Fruit fly (Drosophila melanogaster) whole organism, adult: Measurements from ENCODE around the gene CG43448.

Experiments
- CG11617 ChIP-seq: fragments of 200-800 bp; sonication (Bioruptor generic); optimal IDR thresholded peaks from 2 replicates; lab custom pipeline; 2017; ENCODE audit warnings: mild to moderate bottlenecking, missing biosample characterization, missing genetic modification reagents, missing genetic modification characterization
- CG12768 ChIP-seq: fragments of 200-800 bp; sonication (Bioruptor generic); optimal IDR thresholded peaks from 2 replicates; lab custom pipeline; 2017; ENCODE audit warnings: missing biosample characterization, missing genetic modification characterization, mild to moderate bottlenecking, moderate library complexity, missing genetic modification reagents
- CG14711 ChIP-seq: fragments of 200-800 bp; sonication (Bioruptor generic); optimal IDR thresholded peaks from 2 replicates; lab custom pipeline; 2018; ENCODE audit warnings: missing biosample characterization, mild to moderate bottlenecking, missing genetic modification characterization, moderate library complexity
- CG1620 ChIP-seq: fragments of 200-800 bp; sonication (Bioruptor generic); optimal IDR thresholded peaks from 2 replicates; lab custom pipeline; 2016; ENCODE audit warnings: missing biosample characterization, missing genetic modification characterization
- CG33017 ChIP-seq: fragments of 200-800 bp; sonication (Bioruptor generic); optimal IDR thresholded peaks from 2 replicates; lab custom pipeline; 2018; ENCODE audit warnings: missing biosample characterization, mild to moderate bottlenecking, missing genetic modification characterization, moderate library complexity
- CG5204 ChIP-seq: fragments of 200-800 bp; sonication (Bioruptor generic); optimal IDR thresholded peaks from 2 replicates; lab custom pipeline; 2016; ENCODE audit warnings: missing biosample characterization, missing genetic modification characterization
- CG7045 ChIP-seq: fragments of 200-800 bp; sonication (Bioruptor generic); optimal IDR thresholded peaks from 2 replicates; lab custom pipeline; 2017; ENCODE audit warnings: missing biosample characterization, mild to moderate bottlenecking, missing genetic modification characterization
- CG7101 ChIP-seq: fragments of 200-800 bp; sonication (Bioruptor generic); optimal IDR thresholded peaks from 2 replicates; lab custom pipeline; 2018; ENCODE audit warnings: missing biosample characterization, mild to moderate bottlenecking, missing genetic modification characterization, moderate library complexity
- Clk ChIP-seq: fragments of 200-800 bp; sonication (Bioruptor generic); optimal IDR thresholded peaks from 2 replicates; lab custom pipeline; 2017; ENCODE audit warnings: missing biosample characterization, missing genetic modification characterization
- Crg-1 ChIP-seq: fragments of 200-800 bp; sonication (Bioruptor generic); optimal IDR thresholded peaks from 2 replicates; lab custom pipeline; 2016; ENCODE audit warnings: missing biosample characterization, missing genetic modification characterization
- Hr96 ChIP-seq: fragments of 200-800 bp; sonication (Bioruptor generic); optimal IDR thresholded peaks from 2 replicates; lab custom pipeline; 2016; ENCODE audit warnings: missing biosample characterization, missing genetic modification characterization
- Mnt ChIP-seq: fragments of 200-800 bp; sonication (Bioruptor generic); optimal IDR thresholded peaks from 2 replicates; lab custom pipeline; 2016; ENCODE audit warnings: missing biosample characterization, mild to moderate bottlenecking, missing genetic modification characterization
- bab1 ChIP-seq: fragments of 200-800 bp; sonication (Bioruptor generic); optimal IDR thresholded peaks from 3 replicates; lab custom pipeline; 2019; ENCODE audit warnings: missing biosample characterization, mild to moderate bottlenecking, missing genetic modification characterization, moderate library complexity
- cic ChIP-seq: fragments of 200-800 bp; sonication (Bioruptor generic); optimal IDR thresholded peaks from 2 replicates; lab custom pipeline; 2017; ENCODE audit warnings: missing biosample characterization, mild to moderate bottlenecking, missing genetic modification characterization, moderate library complexity
- cnc ChIP-seq, 2 experiments: fragments of >200 bp; optimal IDR thresholded peaks; 2 replicates each; lab custom pipeline; 2017
- kay ChIP-seq: fragments of 200-800 bp; sonication (Bioruptor generic); peaks from one replicate; lab custom pipeline; 2016; ENCODE audit warnings: missing biosample characterization, missing genetic modification characterization, borderline replicate concordance
- ovo ChIP-seq: fragments of 200-800 bp; sonication (Bioruptor generic); optimal IDR thresholded peaks from 2 replicates; lab custom pipeline; 2016; ENCODE audit warnings: missing biosample characterization, missing genetic modification characterization
- pad ChIP-seq: fragments of 200-800 bp; sonication (Bioruptor generic); optimal IDR thresholded peaks from 3 replicates; lab custom pipeline; 2017; ENCODE audit warnings: missing biosample characterization, missing genetic modification characterization, mild to moderate bottlenecking, moderate library complexity, missing genetic modification reagents
- tj ChIP-seq: fragments of 200-800 bp; sonication (Bioruptor generic); optimal IDR thresholded peaks from 3 replicates; lab custom pipeline; 2017; ENCODE audit warnings: missing biosample characterization, mild to moderate bottlenecking, missing genetic modification characterization, moderate library complexity
- toe ChIP-seq: fragments of 200-800 bp; sonication (Bioruptor generic); optimal IDR thresholded peaks from 2 replicates; lab custom pipeline; 2016; ENCODE audit warnings: missing biosample characterization, missing genetic modification characterization

Gene CG43448

dm6 chr3R:30237634-30238033 lies at the start of gene CG43448:
CG43448 (minus strand) TSS chr3R:30237734.
- TF ChIP-seq CG5204: no peak
- TF ChIP-seq cnc (optimal IDR thresholded peaks at IDR 0.05; lab: Kevin White, UChicago): no peak
- no peak for TF ChIP-seq Crg-1 (GFP tag; lab: Kevin White, UChicago)
- no peak for TF ChIP-seq pad (GFP tag; lab: Kevin White, UChicago)
- TF ChIP-seq Clk (GFP tag; lab: Kevin White, UChicago): no peak
- TF ChIP-seq ovo: no peak
- no peak for TF ChIP-seq bab1 (GFP tag; lab: Kevin White, UChicago)
- TF ChIP-seq CG14711 (tag; lab: Kevin White, UChicago): no peak
- TF ChIP-seq tj (GFP tag; lab: Kevin White, UChicago): no peak
- no peak for TF ChIP-seq Mnt (GFP tag; lab: Kevin White, UChicago)
- TF ChIP-seq cic: no peak
- no peak for TF ChIP-seq CG1620 (GFP tag; lab: Kevin White, UChicago)
- TF ChIP-seq CG11617 (GFP tag; lab: Kevin White, UChicago): no peak
- TF ChIP-seq CG33017 (tag; lab: Kevin White, UChicago): no peak
- no peak for TF ChIP-seq CG12768 (GFP tag; lab: Kevin White, UChicago)
- no peak for TF ChIP-seq toe (GFP tag; lab: Kevin White, UChicago)
- no peak for TF ChIP-seq Hr96
- TF ChIP-seq kay (GFP tag; lab: Kevin White, UChicago): no peak
- TF ChIP-seq CG7045 (GFP tag; lab: Kevin White, UChicago): no peak

dm6 chr3R:30286347-30286746 lies 48.8 kb upstream of the CG43448 start:
- TF ChIP-seq ovo: no peak
- no peak for TF ChIP-seq toe (GFP tag; lab: Kevin White, UChicago)
- no peak for TF ChIP-seq bab1 (GFP tag; lab: Kevin White, UChicago)
- TF ChIP-seq kay (GFP tag; lab: Kevin White, UChicago): no peak
- no peak for TF ChIP-seq CG14711 (tag; lab: Kevin White, UChicago)
- TF ChIP-seq CG7045 (GFP tag; lab: Kevin White, UChicago): no peak
- no peak for TF ChIP-seq CG5204
- TF ChIP-seq cic: no peak
- no peak for TF ChIP-seq CG1620 (GFP tag; lab: Kevin White, UChicago)
- no peak for TF ChIP-seq CG11617 (GFP tag; lab: Kevin White, UChicago)
- no peak for TF ChIP-seq tj (GFP tag; lab: Kevin White, UChicago)
- no peak for TF ChIP-seq CG33017 (tag; lab: Kevin White, UChicago)
- TF ChIP-seq Crg-1 (GFP tag; lab: Kevin White, UChicago): no peak
- no peak for TF ChIP-seq Mnt (GFP tag; lab: Kevin White, UChicago)
- TF ChIP-seq pad (GFP tag; lab: Kevin White, UChicago): no peak
- no peak for TF ChIP-seq CG7101

dm6 chr3R:30284989-30285670 lies 47.6 kb upstream of the CG43448 start:
- TF ChIP-seq CG7101 (no peak), Clk (GFP tag; lab: Kevin White, UChicago) (no peak), CG14711 (tag; lab: Kevin White, UChicago) (no peak), Mnt (GFP tag; lab: Kevin White, UChicago) (no peak), CG11617 (GFP tag; lab: Kevin White, UChicago) (no peak), bab1 (GFP tag; lab: Kevin White, UChicago) (no peak), Hr96 (no peak), toe (GFP tag; lab: Kevin White, UChicago) (no peak), pad (GFP tag; lab: Kevin White, UChicago) (no peak), Crg-1 (GFP tag; lab: Kevin White, UChicago) (no peak), CG12768 (GFP tag; lab: Kevin White, UChicago) (no peak), CG7045 (GFP tag; lab: Kevin White, UChicago) (no peak), ovo (no peak), kay (GFP tag; lab: Kevin White, UChicago) (no peak), CG1620 (GFP tag; lab: Kevin White, UChicago) (no peak)

dm6 chr3R:30284573-30284972 lies 47.0 kb upstream of the CG43448 start:
- no peak for TF ChIP-seq Mnt (GFP tag; lab: Kevin White, UChicago)
- no peak for TF ChIP-seq CG7101
- no peak for TF ChIP-seq ovo
- no peak for TF ChIP-seq CG11617 (GFP tag; lab: Kevin White, UChicago)
- no peak for TF ChIP-seq Hr96
- TF ChIP-seq cic: no peak
- TF ChIP-seq cnc (optimal IDR thresholded peaks at IDR 0.05; lab: Kevin White, UChicago): no peak
- no peak for TF ChIP-seq toe (GFP tag; lab: Kevin White, UChicago)
- no peak for TF ChIP-seq CG5204
- no peak for TF ChIP-seq CG14711 (tag; lab: Kevin White, UChicago)
- no peak for TF ChIP-seq tj (GFP tag; lab: Kevin White, UChicago)
- TF ChIP-seq kay (GFP tag; lab: Kevin White, UChicago): no peak
- TF ChIP-seq bab1 (GFP tag; lab: Kevin White, UChicago): no peak
- TF ChIP-seq CG7045 (GFP tag; lab: Kevin White, UChicago): no peak
- no peak for TF ChIP-seq CG33017 (tag; lab: Kevin White, UChicago)
- no peak for TF ChIP-seq Clk (GFP tag; lab: Kevin White, UChicago)
- TF ChIP-seq CG1620 (GFP tag; lab: Kevin White, UChicago): no peak

- TF ChIP-seq cnc (optimal IDR thresholded peaks at IDR 0.05; lab: Kevin White, UChicago) (no peak), kay (GFP tag; lab: Kevin White, UChicago) (peak; percentile 3)
These were observed 46.4 kb upstream of the CG43448 start for dm6 chr3R:30283940-30284339.
